Fruit fly (Drosophila melanogaster) whole organism, embryonic: ENCODE results near the gene CG34039.

Experiments
- BEAF-32 ChIP-seq: fragments of 200-800 bp; sonication (Bioruptor generic); optimal IDR thresholded peaks from 3 replicates; lab custom pipeline; 2017; ENCODE audit warnings: missing biosample characterization, missing genetic modification characterization, mild to moderate bottlenecking, moderate library complexity, missing genetic modification reagents
- Blimp-1 ChIP-seq: fragments of 200-800 bp; sonication (Bioruptor generic); optimal IDR thresholded peaks from 3 replicates; lab custom pipeline; 2018; ENCODE audit warnings: missing biosample characterization, missing genetic modification characterization, mild to moderate bottlenecking, moderate library complexity, missing genetic modification reagents
- CG10267 ChIP-seq: fragments of 200-800 bp; sonication (Bioruptor generic); optimal IDR thresholded peaks from 2 replicates; lab custom pipeline; 2018; ENCODE audit warnings: missing biosample characterization, mild to moderate bottlenecking, missing genetic modification characterization, moderate library complexity
- CG10274 ChIP-seq: fragments of 200-800 bp; sonication (Bioruptor generic); optimal IDR thresholded peaks from 3 replicates; lab custom pipeline; 2017; ENCODE audit warnings: missing biosample characterization, mild to moderate bottlenecking, missing genetic modification characterization
- CG10366 ChIP-seq: fragments of 200-800 bp; sonication (Bioruptor generic); IDR thresholded peaks from 2 replicates; pipeline ENCODE4 v1.3.6; 2022; ENCODE audit warnings: missing biosample characterization, missing genetic modification characterization
- CG11093 ChIP-seq: fragments of 200-800 bp; sonication (Bioruptor generic); IDR thresholded peaks from 3 replicates; pipeline ENCODE4 v1.3.6; 2022; ENCODE audit warnings: missing biosample characterization, missing genetic modification characterization
- CG11398 ChIP-seq: fragments of 200-800 bp; sonication (Bioruptor generic); optimal IDR thresholded peaks from 2 replicates; lab custom pipeline; 2016; ENCODE audit warnings: missing biosample characterization, missing genetic modification characterization
- CG11560 ChIP-seq: fragments of 200-800 bp; sonication (Bioruptor generic); IDR thresholded peaks from 3 replicates; pipeline ENCODE4 v1.3.6; 2022; ENCODE audit warnings: missing biosample characterization, missing genetic modification characterization
- CG11696 ChIP-seq: fragments of 200-800 bp; sonication (Bioruptor generic); IDR thresholded peaks from 2 replicates; pipeline ENCODE4 v1.3.6; 2022; ENCODE audit warnings: missing biosample characterization, missing genetic modification characterization
- CG1233 ChIP-seq: fragments of 200-800 bp; sonication (Bioruptor generic); optimal IDR thresholded peaks from 4 replicates; lab custom pipeline; 2018; ENCODE audit warnings: missing biosample characterization, mild to moderate bottlenecking, missing genetic modification characterization
- CG18764 ChIP-seq: fragments of 200-800 bp; sonication (Bioruptor generic); optimal IDR thresholded peaks from 3 replicates; lab custom pipeline; 2016; ENCODE audit warnings: missing biosample characterization, missing genetic modification characterization
- CG2199 ChIP-seq: fragments of 200-800 bp; sonication (Bioruptor generic); IDR thresholded peaks from 3 replicates; pipeline ENCODE4 v1.3.6; 2022; ENCODE audit warnings: missing biosample characterization, missing genetic modification characterization
- CG32767 ChIP-seq: fragments of 200-800 bp; sonication (Bioruptor generic); IDR thresholded peaks from 2 replicates; pipeline ENCODE4 v1.3.6; 2022; ENCODE audit warnings: missing biosample characterization, missing genetic modification characterization
- CG33557 ChIP-seq: fragments of 200-800 bp; sonication (Bioruptor generic); optimal IDR thresholded peaks from 2 replicates; lab custom pipeline; 2019; ENCODE audit warnings: missing biosample characterization, mild to moderate bottlenecking, missing genetic modification characterization, moderate library complexity
- CG4282 ChIP-seq: fragments of 200-800 bp; sonication (Bioruptor generic); optimal IDR thresholded peaks from 2 replicates; lab custom pipeline; 2016; ENCODE audit warnings: missing biosample characterization, missing genetic modification characterization
- CG4360 ChIP-seq: fragments of 200-800 bp; sonication (Bioruptor generic); IDR thresholded peaks from 2 replicates; pipeline ENCODE4 v1.3.6; 2022; ENCODE audit warnings: missing biosample characterization, missing genetic modification characterization
- CG7372 ChIP-seq: fragments of 200-800 bp; sonication (Bioruptor generic); IDR thresholded peaks from 2 replicates; pipeline ENCODE4 v1.3.6; 2022; ENCODE audit warnings: missing biosample characterization, missing genetic modification characterization
- CG8388 ChIP-seq: fragments of 200-800 bp; sonication (Bioruptor generic); optimal IDR thresholded peaks from 2 replicates; lab custom pipeline; 2019; ENCODE audit warnings: missing biosample characterization, mild to moderate bottlenecking, missing genetic modification characterization, moderate library complexity
- CG8478 ChIP-seq: fragments of >200 bp; optimal IDR thresholded peaks from 2 replicates; lab custom pipeline; 2018
- CG8944 ChIP-seq: fragments of 200-800 bp; sonication (Bioruptor generic); optimal IDR thresholded peaks from 3 replicates; lab custom pipeline; 2016; ENCODE audit warnings: missing biosample characterization, missing genetic modification characterization
- CHES-1-like ChIP-seq: fragments of 200-800 bp; sonication (Bioruptor generic); optimal IDR thresholded peaks from 2 replicates; lab custom pipeline; 2016; ENCODE audit warnings: missing biosample characterization, missing genetic modification characterization
- Dad ChIP-seq: fragments of 200-800 bp; sonication (Bioruptor generic); optimal IDR thresholded peaks from 3 replicates; lab custom pipeline; 2016; ENCODE audit warnings: missing biosample characterization, missing genetic modification characterization
- HmgZ ChIP-seq: fragments of 200-800 bp; sonication (Bioruptor generic); optimal IDR thresholded peaks from 2 replicates; lab custom pipeline; 2018; ENCODE audit warnings: missing biosample characterization, mild to moderate bottlenecking, missing genetic modification characterization
- Hr78 ChIP-seq, 2 experiments: fragments of 200-800 bp in 1 of 2; fragments of >200 bp in 1 of 2; sonication (Bioruptor generic) in 1 of 2; optimal IDR thresholded peaks; 2 replicates each; lab custom pipeline; 2017 to 2019; ENCODE audit warnings: missing biosample characterization in 2 of 2, missing genetic modification characterization in 2 of 2, mild to moderate bottlenecking in 1 of 2, moderate library complexity in 1 of 2
- Med ChIP-seq: fragments of 200-800 bp; sonication (Bioruptor generic); peaks from one replicate; lab custom pipeline; 2016; ENCODE audit warnings: missing biosample characterization, missing genetic modification characterization, mild to moderate bottlenecking, inconsistent platforms, moderate library complexity
- Ravus ChIP-seq: fragments of 200-800 bp; sonication (Bioruptor generic); IDR thresholded peaks from 2 replicates; pipeline ENCODE4 v1.3.6; 2022; ENCODE audit warnings: missing biosample characterization, missing genetic modification characterization
- Ssrp ChIP-seq: fragments of 200-800 bp; sonication (Bioruptor generic); optimal IDR thresholded peaks from 2 replicates; lab custom pipeline; 2018; ENCODE audit warnings: missing biosample characterization, mild to moderate bottlenecking, missing genetic modification characterization, moderate library complexity
- ash1 ChIP-seq: fragments of 200-800 bp; sonication (Bioruptor generic); optimal IDR thresholded peaks from 2 replicates; lab custom pipeline; 2018; ENCODE audit warnings: missing biosample characterization, mild to moderate bottlenecking, missing genetic modification characterization
- cas ChIP-seq: fragments of 200-800 bp; sonication (Bioruptor generic); IDR thresholded peaks from 2 replicates; pipeline ENCODE4 v1.3.6; 2022; ENCODE audit warnings: missing biosample characterization, missing genetic modification characterization
- cato ChIP-seq: fragments of 200-800 bp; sonication (Bioruptor generic); optimal IDR thresholded peaks from 2 replicates; lab custom pipeline; 2016; ENCODE audit warnings: missing biosample characterization, missing genetic modification characterization, borderline replicate concordance
- corto ChIP-seq: fragments of 200-800 bp; sonication (Bioruptor generic); optimal IDR thresholded peaks from 2 replicates; lab custom pipeline; 2016; ENCODE audit warnings: missing biosample characterization, mild to moderate bottlenecking, missing genetic modification characterization, moderate library complexity
- croc ChIP-seq: fragments of 200-800 bp; sonication (Bioruptor generic); conservative IDR thresholded peaks from 3 replicates; pipeline ENCODE4 v1.3.6; 2022; ENCODE audit warnings: missing biosample characterization, missing genetic modification characterization
- crol ChIP-seq: fragments of 200-800 bp; sonication (Bioruptor generic); IDR thresholded peaks from 2 replicates; pipeline ENCODE4 v1.3.6; 2022; ENCODE audit warnings: missing biosample characterization, missing genetic modification characterization
- da ChIP-seq: fragments of 200-800 bp; sonication (Bioruptor generic); optimal IDR thresholded peaks from 2 replicates; lab custom pipeline; 2016; ENCODE audit warnings: missing biosample characterization, missing genetic modification characterization
- dpn ChIP-seq, 2 experiments: fragments of 200-800 bp; sonication (Bioruptor generic); optimal IDR thresholded peaks; 3 replicates each; lab custom pipeline; 2016; ENCODE audit warnings: missing biosample characterization in 2 of 2, missing genetic modification characterization in 2 of 2
- esg ChIP-seq: fragments of 200-800 bp; sonication (Bioruptor generic); conservative IDR thresholded peaks from 2 replicates; pipeline ENCODE4 v1.3.6; 2022; ENCODE audit warnings: missing biosample characterization, missing genetic modification characterization
- ftz-f1 ChIP-seq: fragments of 200-800 bp; sonication (Bioruptor generic); optimal IDR thresholded peaks from 2 replicates; lab custom pipeline; 2016; ENCODE audit warnings: missing biosample characterization, missing genetic modification characterization
- fu2 ChIP-seq: fragments of 200-800 bp; sonication (Bioruptor generic); optimal IDR thresholded peaks from 2 replicates; lab custom pipeline; 2016; ENCODE audit warnings: missing biosample characterization, missing genetic modification characterization
- gcm2 ChIP-seq: fragments of 200-800 bp; sonication (Bioruptor generic); optimal IDR thresholded peaks from 2 replicates; lab custom pipeline; 2016; ENCODE audit warnings: missing biosample characterization, missing genetic modification characterization
- gfzf ChIP-seq: fragments of 200-800 bp; sonication (Bioruptor generic); optimal IDR thresholded peaks from 2 replicates; lab custom pipeline; 2016; ENCODE audit warnings: missing biosample characterization, mild to moderate bottlenecking, missing genetic modification characterization, moderate library complexity
- hbn ChIP-seq: fragments of 200-800 bp; sonication (Bioruptor generic); IDR thresholded peaks from 2 replicates; pipeline ENCODE4 v1.3.6; 2022; ENCODE audit warnings: missing biosample characterization, missing genetic modification characterization; ENCODE audit not compliant: partially characterized antibody
- mam ChIP-seq: fragments of 200-800 bp; sonication (Bioruptor generic); optimal IDR thresholded peaks from 3 replicates; lab custom pipeline; 2016; ENCODE audit warnings: missing biosample characterization, missing genetic modification characterization
- nerfin-2 ChIP-seq: fragments of 200-800 bp; sonication (Bioruptor generic); IDR thresholded peaks from 2 replicates; pipeline ENCODE4 v1.3.6; 2022; ENCODE audit warnings: missing biosample characterization, missing genetic modification characterization; ENCODE audit not compliant: partially characterized antibody
- peb ChIP-seq: fragments of 200-800 bp; sonication (Bioruptor generic); IDR thresholded peaks from 2 replicates; pipeline ENCODE4 v1.3.6; 2022; ENCODE audit warnings: missing biosample characterization, missing genetic modification characterization
- pros ChIP-seq: fragments of 200-800 bp; sonication (Bioruptor generic); optimal IDR thresholded peaks from 3 replicates; lab custom pipeline; 2019; ENCODE audit warnings: missing biosample characterization, mild to moderate bottlenecking, missing genetic modification characterization, moderate library complexity
- sens ChIP-seq: fragments of 200-800 bp; sonication (Bioruptor generic); peaks from one replicate; lab custom pipeline; 2016; ENCODE audit warnings: missing biosample characterization, missing genetic modification characterization
- seq ChIP-seq: fragments of 200-800 bp; sonication (Bioruptor generic); IDR thresholded peaks from 2 replicates; pipeline ENCODE4 v1.3.6; 2022; ENCODE audit warnings: missing biosample characterization, missing genetic modification characterization
- sug ChIP-seq: fragments of 200-800 bp; optimal IDR thresholded peaks from 2 replicates; lab custom pipeline; 2019; ENCODE audit warnings: missing biosample characterization, mild to moderate bottlenecking, missing genetic modification characterization, moderate library complexity
- tx ChIP-seq: fragments of 200-800 bp; sonication (Bioruptor generic); optimal IDR thresholded peaks from 2 replicates; lab custom pipeline; 2016; ENCODE audit warnings: missing biosample characterization, missing genetic modification characterization
- usp ChIP-seq: fragments of >200 bp; optimal IDR thresholded peaks from 2 replicates; lab custom pipeline; 2017; ENCODE audit warnings: missing biosample characterization, missing genetic modification characterization
- wdn ChIP-seq: fragments of 200-800 bp; sonication (Bioruptor generic); IDR thresholded peaks from 2 replicates; pipeline ENCODE4 v1.3.6; 2022; ENCODE audit warnings: missing biosample characterization, missing genetic modification characterization
- wor ChIP-seq: fragments of 200-800 bp; sonication (Bioruptor generic); IDR thresholded peaks from 2 replicates; pipeline ENCODE4 v1.3.6; 2022; ENCODE audit warnings: missing biosample characterization, missing genetic modification characterization

The CG34039 gene

DNA sequence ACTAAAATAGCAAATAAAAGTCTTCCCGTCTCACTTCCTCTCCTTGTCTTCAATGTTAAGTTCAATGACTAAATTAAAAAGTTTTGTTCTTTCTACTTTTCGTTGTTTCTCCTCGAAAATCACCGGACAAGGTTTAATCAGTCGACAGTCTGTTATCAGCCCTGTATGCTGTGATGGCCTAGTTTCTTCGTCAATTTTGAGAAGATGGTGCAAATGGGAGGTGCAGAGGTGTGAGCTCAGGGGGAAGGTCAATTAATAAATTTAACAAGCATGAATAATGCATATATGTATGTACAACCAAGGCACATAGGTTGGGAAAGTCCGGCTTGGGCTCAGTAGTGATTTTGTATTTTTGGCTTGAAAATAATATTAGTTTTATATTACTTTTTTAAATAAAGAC is 1.8 kb upstream of the CG34039 start (continued):
- TF ChIP-seq CG10274 (no peak), croc (GFP tag; lab: Robert Waterston, UW) (no peak), Med (peak; percentile 29), CG18764 (GFP tag; lab: Kevin White, UChicago) (no peak), ash1 (GFP tag; lab: Kevin White, UChicago) (no peak), CG8944 (no peak), CHES-1-like (GFP tag; lab: Kevin White, UChicago) (no peak), CG32767 (GFP tag; lab: Robert Waterston, UW) (no peak), CG11093 (GFP tag; lab: Robert Waterston, UW) (no peak), CG8478 (no peak), HmgZ (tag; lab: Kevin White, UChicago) (no peak), Ravus (no peak), seq (no peak), cato (GFP tag; lab: Kevin White, UChicago) (no peak), da (GFP tag; lab: Kevin White, UChicago) (no peak), sug (peak; percentile 2), ftz-f1 (GFP tag; lab: Kevin White, UChicago) (peak; percentile 55), sens (GFP tag; lab: Kevin White, UChicago) (peak; percentile 10), mam (no peak), usp (GFP tag; lab: Kevin White, UChicago) (no peak), Dad (no peak), peb (GFP tag; lab: Robert Waterston, UW) (no peak), hbn (GFP tag; lab: Robert Waterston, UW) (no peak), pros (GFP tag; lab: Kevin White, UChicago) (no peak)

DNA sequence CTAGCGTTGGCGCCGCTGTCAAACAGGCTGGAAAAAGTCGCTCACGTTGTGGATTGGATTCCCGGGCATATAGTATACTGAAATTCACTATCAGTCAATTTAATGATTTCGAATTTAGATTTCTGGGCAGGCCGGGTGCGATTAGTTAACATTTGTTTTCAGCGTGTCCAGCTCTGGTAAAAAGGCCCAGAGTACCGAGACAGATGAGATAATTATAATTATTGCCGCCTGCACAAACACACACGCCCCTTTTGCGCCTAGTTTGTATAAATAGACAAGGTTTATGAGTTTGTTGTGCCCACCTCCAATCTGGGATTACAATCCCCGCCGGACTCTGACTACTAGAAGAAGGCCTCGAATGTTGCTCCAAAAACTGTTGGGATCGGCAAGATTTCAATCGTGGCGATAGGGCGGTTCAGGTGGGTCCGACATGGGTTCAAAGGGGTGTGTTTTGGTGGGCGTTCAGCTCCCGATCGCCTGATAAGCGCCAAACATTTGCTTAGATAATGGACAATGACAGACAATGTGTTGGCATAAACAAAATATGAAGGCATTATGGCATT is 772 bp upstream of the CG34039 start:
- peak; percentile 66 for TF ChIP-seq Med
- peak; percentile 90 for TF ChIP-seq sug
- TF ChIP-seq fu2 (GFP tag; lab: Kevin White, UChicago), result no peak
- TF ChIP-seq CG4282 (GFP tag; lab: Kevin White, UChicago), result no peak
- no peak for TF ChIP-seq tx (GFP tag; lab: Kevin White, UChicago)
- TF ChIP-seq CG10267, result no peak
- no peak for TF ChIP-seq CG7372 (GFP tag; lab: Robert Waterston, UW)
- no peak for TF ChIP-seq CG10366 (GFP tag; lab: Robert Waterston, UW)
- TF ChIP-seq CG11560 (tag; lab: Robert Waterston, UW), result no peak
- TF ChIP-seq Hr78 (GFP tag; optimal IDR thresholded peaks at IDR 0.05; lab: Kevin White, UChicago), result peak in 1 of 2 experiments; percentile 15
- TF ChIP-seq wdn (GFP tag; lab: Robert Waterston, UW), result no peak
- TF ChIP-seq CG33557 (GFP tag; lab: Kevin White, UChicago), result no peak
- no peak for TF ChIP-seq gfzf
- TF ChIP-seq CG8388, result no peak
- no peak for TF ChIP-seq esg
- TF ChIP-seq CG11398 (GFP tag; lab: Kevin White, UChicago), result no peak
- TF ChIP-seq CG4360 (GFP tag; lab: Robert Waterston, UW), result 0 out of 2 replicates have a peak, but pooled peaks have one; percentile 23
- no peak for TF ChIP-seq Ssrp (tag; lab: Kevin White, UChicago)
- no peak for TF ChIP-seq cas
- TF ChIP-seq CG11696, result no peak
- no peak for TF ChIP-seq corto (GFP tag; lab: Kevin White, UChicago)
- TF ChIP-seq sens (GFP tag; lab: Kevin White, UChicago), result peak; percentile 78
- no peak for TF ChIP-seq dpn (GFP tag; optimal IDR thresholded peaks at IDR 0.05; lab: Kevin White, UChicago)
- no peak for TF ChIP-seq crol (GFP tag; lab: Robert Waterston, UW)
- TF ChIP-seq CG1233 (GFP tag; lab: Kevin White, UChicago), result no peak
- no peak for TF ChIP-seq Blimp-1 (GFP tag; lab: Kevin White, UChicago)
- no peak for TF ChIP-seq nerfin-2 (GFP tag; lab: Robert Waterston, UW)
- TF ChIP-seq BEAF-32 (GFP tag; lab: Kevin White, UChicago), result no peak
- no peak for TF ChIP-seq CG2199 (GFP tag; lab: Robert Waterston, UW)
- TF ChIP-seq gcm2 (GFP tag; lab: Kevin White, UChicago), result no peak
- no peak for TF ChIP-seq wor (GFP tag; lab: Robert Waterston, UW)
